Fruit fly (Drosophila melanogaster): ENCODE results near the gene CG6951.

The CG6951 gene

dm6 chr3L:20265514-20265913 is 24.4 kb downstream of the CG6951 start, which contains the start of gene CG32228:
TSS of gene CG32228 (plus strand) at chr3L:20265814.
- TF ChIP-seq CG8478 (optimal IDR thresholded peaks at IDR 0.05) (no peak), CTCF (optimal IDR thresholded peaks at IDR 0.05) (no peak)

- TF ChIP-seq CTCF (optimal IDR thresholded peaks at IDR 0.05) (no peak), CG8478 (optimal IDR thresholded peaks at IDR 0.05) (no peak)
These were observed 34.2 kb downstream of the CG6951 start, which contains the start of gene CG17122 for dm6 chr3L:20275235-20275634. TSS of gene CG17122 (minus strand) at chr3L:20275335.

- TF ChIP-seq CTCF (optimal IDR thresholded peaks at IDR 0.05) (no peak), CG8478 (optimal IDR thresholded peaks at IDR 0.05) (no peak)
These were observed 34.8 kb downstream of the CG6951 start for dm6 chr3L:20275886-20276285.

- TF ChIP-seq CTCF (optimal IDR thresholded peaks at IDR 0.05): no peak
These were observed 35.5 kb downstream of the CG6951 start for dm6 chr3L:20276615-20277014.

dm6 chr3L:20281254-20281653 is 40.2 kb downstream of the CG6951 start:
- TF ChIP-seq CTCF (optimal IDR thresholded peaks at IDR 0.05) (no peak), CG8478 (optimal IDR thresholded peaks at IDR 0.05) (no peak)

dm6 chr3L:20287046-20287445 is 46.0 kb downstream of the CG6951 start:
- TF ChIP-seq CTCF (optimal IDR thresholded peaks at IDR 0.05) (no peak), CG8478 (optimal IDR thresholded peaks at IDR 0.05) (no peak)

All from S2 (cell line).